Fruit fly (Drosophila melanogaster): ENCODE results near the gene CG12795.

Gene CG12795

DNA sequence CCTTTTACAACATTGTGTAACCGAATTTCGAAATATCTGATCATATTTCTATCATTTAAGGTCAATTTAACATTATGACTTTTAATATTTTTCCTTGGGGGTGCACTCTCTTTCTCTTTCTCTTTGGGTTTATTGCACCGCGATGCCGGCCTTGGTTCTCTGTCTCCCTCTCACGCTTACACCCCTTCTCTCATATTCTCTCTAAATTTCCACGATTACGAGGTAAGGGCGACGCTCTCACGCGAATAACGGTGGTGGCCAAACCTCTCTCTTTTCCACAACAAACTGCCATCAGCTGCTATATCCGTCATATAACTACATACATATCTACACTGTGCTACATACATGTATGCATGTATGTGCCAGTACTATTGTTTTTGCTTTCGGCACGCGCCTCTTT, 26.3 kb upstream of the CG12795 start (continued):
- TF ChIP-seq Drgx (GFP tag; IDR thresholded peaks at IDR 0.05) (no peak), CG8281 (tag; optimal IDR thresholded peaks at IDR 0.05) (no peak), CG4282 (GFP tag; optimal IDR thresholded peaks at IDR 0.05) (no peak), CG3163 (GFP tag; optimal IDR thresholded peaks at IDR 0.05) (peak; percentile 80), cg (GFP tag; optimal IDR thresholded peaks at IDR 0.05) (peak; percentile 29), Mrtf (GFP tag; IDR thresholded peaks at IDR 0.05) (no peak), NfI (GFP tag; optimal IDR thresholded peaks at IDR 0.05) (no peak), CG15269 (tag; optimal IDR thresholded peaks at IDR 0.05) (no peak), slp2 (GFP tag; optimal IDR thresholded peaks at IDR 0.05) (no peak), seq (GFP tag; IDR thresholded peaks at IDR 0.05) (peak; percentile 71; the same call in 1 of the 2 replicates)

DNA sequence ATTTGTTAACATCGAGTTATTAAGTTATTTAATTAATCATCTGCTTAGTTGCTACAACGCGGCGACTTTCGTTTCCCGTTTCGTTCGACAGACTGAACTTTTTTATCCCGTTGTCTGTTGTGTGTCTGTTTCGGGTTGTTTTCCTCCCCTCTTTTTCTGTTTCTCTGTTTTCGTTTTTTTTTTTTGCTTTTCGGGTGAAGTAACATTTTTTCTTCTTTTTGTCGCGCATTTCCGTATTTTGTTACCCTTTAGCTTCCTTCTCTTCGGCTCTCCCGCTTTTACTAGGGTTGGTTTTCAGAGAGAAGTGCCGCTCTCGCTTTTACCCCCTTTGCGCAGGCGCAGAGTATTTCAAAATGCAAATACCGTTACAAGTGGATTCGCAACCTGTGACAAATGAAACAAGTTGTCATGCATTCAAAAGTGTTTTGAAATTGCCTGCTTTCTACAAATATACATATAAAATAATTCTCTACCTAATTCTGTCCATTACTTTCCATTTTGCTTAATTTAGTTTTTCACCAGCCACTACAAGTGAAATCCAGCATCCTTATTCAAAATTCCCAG, 25.5 kb upstream of the CG12795 start, which contains the start of gene Pgant2:
Pgant2 (minus strand) TSS at position 51 of the 564 bp plus-strand sequence.
- TF ChIP-seq CG17829 (tag; optimal IDR thresholded peaks at IDR 0.05) = no peak
- TF ChIP-seq seq (GFP tag; IDR thresholded peaks at IDR 0.05) = peak; percentile 77
- no peak for TF ChIP-seq p53 (GFP tag; optimal IDR thresholded peaks at IDR 0.05)
- no peak for TF ChIP-seq Drgx (GFP tag; IDR thresholded peaks at IDR 0.05)
- TF ChIP-seq bab2 (GFP tag; optimal IDR thresholded peaks at IDR 0.05) = no peak
- TF ChIP-seq crol (GFP tag; IDR thresholded peaks at IDR 0.05) = no peak
- TF ChIP-seq ewg (GFP tag; optimal IDR thresholded peaks at IDR 0.05) = peak; percentile 90
- no peak for TF ChIP-seq NK7.1 (GFP tag; optimal IDR thresholded peaks at IDR 0.05)
- no peak for TF ChIP-seq lola (GFP tag; optimal IDR thresholded peaks at IDR 0.05)
- 0 out of 2 replicates have a peak, but pooled peaks have one; percentile 9 for TF ChIP-seq vvl (GFP tag; IDR thresholded peaks at IDR 0.05)
- peak; percentile 85 for TF ChIP-seq sqz (GFP tag; optimal IDR thresholded peaks at IDR 0.05)
- no peak for TF ChIP-seq B-H2 (GFP tag; optimal IDR thresholded peaks at IDR 0.05)
- TF ChIP-seq Ets65A (GFP tag) = peak; percentile 31
- TF ChIP-seq wek (GFP tag; optimal IDR thresholded peaks at IDR 0.05) = no peak
- no peak for TF ChIP-seq CG9797 (GFP tag; optimal IDR thresholded peaks at IDR 0.05)
- no peak for TF ChIP-seq CG10274 (GFP tag; optimal IDR thresholded peaks at IDR 0.05)
- TF ChIP-seq CG10565 (GFP tag; optimal IDR thresholded peaks at IDR 0.05) = no peak
- TF ChIP-seq CG5953 (GFP tag; IDR thresholded peaks at IDR 0.05) = no peak
- TF ChIP-seq Trl (optimal IDR thresholded peaks at IDR 0.05) = peak; percentile 43
- TF ChIP-seq Trl (GFP tag; optimal IDR thresholded peaks at IDR 0.05) = no peak
- TF ChIP-seq fu2 (GFP tag; optimal IDR thresholded peaks at IDR 0.05) = no peak
- TF ChIP-seq Hr78 (GFP tag; optimal IDR thresholded peaks at IDR 0.05) = no peak
- no peak for TF ChIP-seq CG13894 (tag; optimal IDR thresholded peaks at IDR 0.05)
- no peak for TF ChIP-seq CG6765 (GFP tag; optimal IDR thresholded peaks at IDR 0.05)
- TF ChIP-seq slbo (GFP tag; IDR thresholded peaks at IDR 0.05) = no peak
- TF ChIP-seq gem (tag; optimal IDR thresholded peaks at IDR 0.05) = no peak
- TF ChIP-seq Opbp (GFP tag; IDR thresholded peaks at IDR 0.05; ENCODE audit: partially characterized antibody) = no peak
- TF ChIP-seq Ada2b (GFP tag; IDR thresholded peaks at IDR 0.05) = no peak
- no peak for TF ChIP-seq CG13424 (tag; optimal IDR thresholded peaks at IDR 0.05)
- TF ChIP-seq CG6791 (GFP tag; IDR thresholded peaks at IDR 0.05; ENCODE audit: partially characterized antibody) = no peak
- no peak for TF ChIP-seq CG14014 (GFP tag; IDR thresholded peaks at IDR 0.05)
- no peak for TF ChIP-seq CG4328 (GFP tag; optimal IDR thresholded peaks at IDR 0.05)
- no peak for TF ChIP-seq CG7357 (GFP tag; IDR thresholded peaks at IDR 0.05)
- no peak for TF ChIP-seq pfk (GFP tag; optimal IDR thresholded peaks at IDR 0.05)
- no peak for TF ChIP-seq gcm (GFP tag; optimal IDR thresholded peaks at IDR 0.05)
- no peak for TF ChIP-seq pita (GFP tag; optimal IDR thresholded peaks at IDR 0.05)
- peak; percentile 79 for TF ChIP-seq CG3995 (GFP tag; optimal IDR thresholded peaks at IDR 0.05)
- no peak for TF ChIP-seq Ssrp (tag; optimal IDR thresholded peaks at IDR 0.05)
- no peak for TF ChIP-seq Mrtf (GFP tag; IDR thresholded peaks at IDR 0.05)
- no peak for TF ChIP-seq CG6272 (GFP tag; IDR thresholded peaks at IDR 0.05)
- TF ChIP-seq CG32772 (GFP tag; IDR thresholded peaks at IDR 0.05) = peak; percentile 30; the same call in 1 of the 2 replicates
- 0 out of 3 replicates have a peak, but pooled peaks have one; percentile 16 for TF ChIP-seq zen2 (GFP tag; IDR thresholded peaks at IDR 0.05; ENCODE audit: partially characterized antibody)
